Worm (Caenorhabditis elegans) whole organism, L2 larva: ENCODE measurements around the gene cbs-1.

Experiments
- F13H6.1 ChIP-seq: sonication (generic microtip); optimal IDR thresholded peaks from 2 replicates; lab custom pipeline; 2016; ENCODE audit warnings: missing genetic modification characterization, missing compliant biosample characterization
- R02D3.7 ChIP-seq: fragments of 150-350 bp; optimal IDR thresholded peaks from 2 replicates; lab custom pipeline; 2014; ENCODE audit warnings: missing biosample characterization, missing genetic modification characterization
- Y55F3AM.14 ChIP-seq: fragments of 200-800 bp; sonication (Bioruptor generic); optimal IDR thresholded peaks from 2 replicates; lab custom pipeline; 2018; ENCODE audit warnings: mild to moderate bottlenecking, missing genetic modification characterization, missing compliant biosample characterization
- ZK546.5 ChIP-seq: sonication (generic microtip); optimal IDR thresholded peaks from 2 replicates; lab custom pipeline; 2017; ENCODE audit warnings: missing biosample characterization, missing genetic modification characterization
- alr-1 ChIP-seq: fragments of 150-350 bp; optimal IDR thresholded peaks from 2 replicates; lab custom pipeline; 2014; ENCODE audit warnings: missing biosample characterization, missing genetic modification characterization
- ama-1 ChIP-seq: fragments of 150-350 bp; optimal IDR thresholded peaks from 2 replicates; lab custom pipeline; 2018; ENCODE audit warnings: inconsistent platforms
- ceh-82 ChIP-seq: fragments of 150-350 bp; optimal IDR thresholded peaks from 2 replicates; lab custom pipeline; 2014; ENCODE audit warnings: missing biosample characterization, missing genetic modification characterization
- crh-2 ChIP-seq: sonication (generic microtip); optimal IDR thresholded peaks from 2 replicates; lab custom pipeline; 2017; ENCODE audit warnings: missing biosample characterization, missing genetic modification characterization
- dmd-4 ChIP-seq: sonication (generic microtip); optimal IDR thresholded peaks from 2 replicates; lab custom pipeline; 2017; ENCODE audit warnings: missing biosample characterization, missing genetic modification characterization
- egl-27 ChIP-seq: sonication (generic microtip); optimal IDR thresholded peaks from 3 replicates; lab custom pipeline; 2017; ENCODE audit warnings: missing biosample characterization, missing genetic modification reagents, missing genetic modification characterization
- elt-1 ChIP-seq: fragments of 150-350 bp; optimal IDR thresholded peaks from 2 replicates; lab custom pipeline; 2014; ENCODE audit warnings: missing biosample characterization, missing genetic modification characterization
- elt-3 ChIP-seq: sonication (generic microtip); optimal IDR thresholded peaks from 2 replicates; lab custom pipeline; 2017; ENCODE audit warnings: missing biosample characterization, missing genetic modification characterization
- fos-1 ChIP-seq: fragments of 150-350 bp; optimal IDR thresholded peaks from 2 replicates; lab custom pipeline; 2014; ENCODE audit warnings: missing biosample characterization, missing genetic modification characterization
- gmeb-1 ChIP-seq: fragments of 150-350 bp; optimal IDR thresholded peaks from 2 replicates; lab custom pipeline; 2014; ENCODE audit warnings: missing biosample characterization, missing genetic modification characterization
- lin-11 ChIP-seq: fragments of 150-350 bp; sonication (generic microtip); optimal IDR thresholded peaks from 2 replicates; lab custom pipeline; 2014; ENCODE audit warnings: missing biosample characterization, missing genetic modification characterization, inconsistent platforms, mixed read lengths
- lin-13 ChIP-seq: fragments of 150-350 bp; optimal IDR thresholded peaks from 2 replicates; lab custom pipeline; 2014; ENCODE audit warnings: missing biosample characterization, missing genetic modification reagents, missing genetic modification characterization
- lsy-2 ChIP-seq, 2 experiments: fragments of 150-350 bp in 1 of 2; sonication (generic microtip) in 1 of 2; optimal IDR thresholded peaks; 2 replicates each; lab custom pipeline; 2014 to 2017; ENCODE audit warnings: missing biosample characterization in 2 of 2, missing genetic modification characterization in 2 of 2
- mab-5 ChIP-seq: fragments of 150-350 bp; optimal IDR thresholded peaks from 2 replicates; lab custom pipeline; 2014; ENCODE audit warnings: missing biosample characterization, missing genetic modification characterization
- mdl-1 ChIP-seq, 2 experiments: fragments of 150-350 bp in 1 of 2; sonication (generic microtip) in 1 of 2; optimal IDR thresholded peaks; 2 replicates each; lab custom pipeline; 2017; ENCODE audit warnings: missing biosample characterization in 2 of 2, missing genetic modification characterization in 2 of 2
- nhr-10 ChIP-seq: sonication (generic microtip); optimal IDR thresholded peaks from 2 replicates; lab custom pipeline; 2017; ENCODE audit warnings: missing biosample characterization, missing genetic modification characterization
- nhr-129 ChIP-seq: fragments of 150-350 bp; optimal IDR thresholded peaks from 2 replicates; lab custom pipeline; 2014; ENCODE audit warnings: missing biosample characterization, missing genetic modification characterization
- nhr-23 ChIP-seq: fragments of 150-350 bp; optimal IDR thresholded peaks from 2 replicates; lab custom pipeline; 2014; ENCODE audit warnings: missing biosample characterization, missing genetic modification reagents, missing genetic modification characterization
- nhr-25 ChIP-seq: fragments of 150-350 bp; sonication (generic microtip); optimal IDR thresholded peaks from 3 replicates; lab custom pipeline; 2014; ENCODE audit warnings: missing biosample characterization, missing genetic modification characterization
- peb-1 ChIP-seq: fragments of 150-350 bp; optimal IDR thresholded peaks from 2 replicates; lab custom pipeline; 2014; ENCODE audit warnings: missing biosample characterization, missing genetic modification characterization
- skn-1 ChIP-seq: sonication (generic microtip); optimal IDR thresholded peaks from 2 replicates; lab custom pipeline; 2017; ENCODE audit warnings: missing biosample characterization, missing genetic modification characterization
- sma-3 ChIP-seq: sonication (generic microtip); optimal IDR thresholded peaks from 2 replicates; lab custom pipeline; 2016; ENCODE audit warnings: missing genetic modification reagents, missing genetic modification characterization, missing compliant biosample characterization
- snpc-4 ChIP-seq: fragments of 150-350 bp; optimal IDR thresholded peaks from 2 replicates; lab custom pipeline; 2014; ENCODE audit warnings: missing biosample characterization, missing genetic modification characterization
- unc-39 ChIP-seq: fragments of 150-350 bp; optimal IDR thresholded peaks from 2 replicates; lab custom pipeline; 2014; ENCODE audit warnings: missing biosample characterization, missing genetic modification characterization
- unc-55 ChIP-seq: fragments of 150-350 bp; sonication (generic microtip); optimal IDR thresholded peaks from 3 replicates; lab custom pipeline; 2014; ENCODE audit warnings: missing biosample characterization, missing genetic modification reagents, missing genetic modification characterization
- unc-62 ChIP-seq: fragments of 150-350 bp; optimal IDR thresholded peaks from 2 replicates; lab custom pipeline; 2014; ENCODE audit warnings: missing biosample characterization, missing genetic modification reagents, missing genetic modification characterization
- ztf-1 ChIP-seq: fragments of 200-800 bp; sonication (Bioruptor generic); conservative IDR thresholded peaks from 2 replicates; pipeline ENCODE4 v1.3.6; 2022; ENCODE audit warnings: missing genetic modification characterization, missing compliant biosample characterization
- ztf-11 ChIP-seq: sonication (generic microtip); optimal IDR thresholded peaks from 2 replicates; lab custom pipeline; 2017; ENCODE audit warnings: missing biosample characterization, missing genetic modification characterization
- ztf-4 ChIP-seq: fragments of 150-350 bp; optimal IDR thresholded peaks from 2 replicates; lab custom pipeline; 2014; ENCODE audit warnings: missing biosample characterization, missing genetic modification characterization

The cbs-1 gene

ce11 chrX:10026347-10026746 lies 27.7 kb upstream of the cbs-1 start (continued):
- no peak for TF ChIP-seq peb-1 (tag; lab: Kevin White, UChicago)

DNA sequence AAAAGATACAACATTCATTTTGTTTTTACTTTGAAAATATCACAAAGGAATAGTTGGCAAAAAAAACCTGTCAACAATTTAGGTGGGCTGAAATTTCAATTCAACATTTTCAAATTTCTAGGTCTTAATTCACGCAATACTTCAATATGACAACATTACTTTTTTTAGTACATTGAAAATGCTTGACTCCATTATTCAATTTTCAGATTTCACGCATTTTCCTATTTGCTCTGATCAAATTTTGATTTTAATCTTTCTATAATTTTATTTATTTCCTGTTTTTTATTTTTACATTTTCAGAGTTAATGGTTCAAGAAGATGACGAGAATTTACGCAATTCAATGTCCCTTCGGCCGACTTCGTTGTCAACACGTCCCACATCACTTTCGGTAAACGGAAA lies 26.5 kb upstream of the cbs-1 start, which contains the start of gene mkk-4:
Gene mkk-4, plus strand, starts transcription at position 301 of the 400 bp plus-strand sequence.
- no peak for TF ChIP-seq nhr-10 (tag; lab: Kevin White, UChicago)
- TF ChIP-seq peb-1 (tag; lab: Kevin White, UChicago), result no peak
- no peak for TF ChIP-seq ZK546.5
- TF ChIP-seq snpc-4 (tag; lab: Kevin White, UChicago), result no peak
- TF ChIP-seq unc-62 (GFP tag; lab: Kevin White, UChicago), result no peak
- TF ChIP-seq nhr-23 (tag; lab: Kevin White, UChicago), result no peak
- no peak for TF ChIP-seq mab-5 (tag; lab: Kevin White, UChicago)
- TF ChIP-seq dmd-4 (tag; lab: Kevin White, UChicago), result no peak
- no peak for TF ChIP-seq sma-3 (GFP tag; lab: Kevin White, UChicago)
- no peak for TF ChIP-seq crh-2 (tag; lab: Kevin White, UChicago)
- no peak for TF ChIP-seq gmeb-1 (tag; lab: Kevin White, UChicago)
- TF ChIP-seq elt-1 (tag; lab: Kevin White, UChicago), result no peak
- no peak for TF ChIP-seq unc-55 (GFP tag; lab: Kevin White, UChicago)
- no peak for TF ChIP-seq R02D3.7 (tag; lab: Kevin White, UChicago)
- TF ChIP-seq nhr-25 (tag; lab: Kevin White, UChicago), result no peak
- no peak for TF ChIP-seq ceh-82 (tag; lab: Kevin White, UChicago)
- TF ChIP-seq nhr-129 (tag; lab: Kevin White, UChicago), result no peak
- TF ChIP-seq lsy-2 (tag; optimal IDR thresholded peaks at IDR 0.05; lab: Kevin White, UChicago), result no peak
- no peak for TF ChIP-seq Y55F3AM.14 (GFP tag; lab: Kevin White, UChicago)
- no peak for TF ChIP-seq ama-1

- TF ChIP-seq fos-1 (tag; lab: Kevin White, UChicago) (peak; percentile 8), peb-1 (tag; lab: Kevin White, UChicago) (no peak)
These were observed 23.2 kb upstream of the cbs-1 start, which contains the start of gene sek-6 for ce11 chrX:10030836-10031235. Gene sek-6 (plus strand): TSS chrX:10031150.

DNA sequence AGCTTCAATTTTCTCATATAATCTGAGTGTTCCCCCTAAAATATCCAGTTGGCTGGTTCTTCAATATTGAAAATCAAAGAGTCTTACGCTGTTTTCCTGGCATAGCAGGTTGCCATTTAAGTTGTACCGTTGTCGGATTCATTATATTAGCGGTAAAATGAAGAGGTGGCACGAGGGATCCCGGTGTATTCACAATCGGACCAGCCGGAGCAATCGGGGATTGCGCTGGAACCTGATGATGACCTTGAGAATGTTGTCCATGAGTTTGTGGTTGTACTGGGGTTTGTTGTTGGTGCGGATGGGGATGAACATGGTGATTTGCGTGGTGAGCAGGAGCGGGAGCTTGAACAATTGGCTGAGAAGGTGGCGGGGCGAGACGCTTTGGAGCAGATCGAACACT lies 9.6 kb upstream of the cbs-1 start:
- TF ChIP-seq ztf-11 (tag; lab: Kevin White, UChicago) (no peak), lin-13 (GFP tag; lab: Kevin White, UChicago) (no peak), mdl-1 (tag; optimal IDR thresholded peaks at IDR 0.05; lab: Kevin White, UChicago) (no peak), skn-1 (tag; lab: Kevin White, UChicago) (no peak), crh-2 (tag; lab: Kevin White, UChicago) (no peak), ZK546.5 (no peak), unc-55 (GFP tag; lab: Kevin White, UChicago) (no peak), unc-39 (tag; lab: Kevin White, UChicago) (no peak), egl-27 (no peak)
- TF ChIP-seq, all 48 proteins: peak for 0

DNA sequence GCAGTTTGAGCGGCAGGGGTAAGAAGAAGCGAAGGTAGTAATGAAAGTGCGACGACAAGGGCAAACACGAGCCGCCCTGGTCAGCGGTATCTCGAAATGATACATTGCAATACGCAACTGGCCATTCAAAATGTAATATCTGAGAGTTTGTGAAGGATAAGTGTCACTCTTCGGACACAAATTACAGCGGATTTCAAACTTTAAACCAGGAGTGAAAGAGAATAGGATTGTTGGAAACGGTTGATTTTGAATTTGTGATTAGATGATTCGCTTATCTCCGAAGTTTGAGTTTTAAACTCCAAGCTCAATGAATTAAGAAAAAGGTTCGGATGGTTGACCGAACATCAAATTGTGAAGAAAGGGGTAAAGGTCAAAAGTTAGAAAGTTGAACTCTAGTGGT lies 6.8 kb upstream of the cbs-1 start, which contains the start of gene ZC374.2:
Gene ZC374.2, minus strand, starts transcription at position 101 of the 400 bp plus-strand sequence.
- TF ChIP-seq nhr-10 (tag; lab: Kevin White, UChicago), result no peak
- no peak for TF ChIP-seq mdl-1 (tag; optimal IDR thresholded peaks at IDR 0.05; lab: Kevin White, UChicago)
- no peak for TF ChIP-seq alr-1 (tag; lab: Kevin White, UChicago)
- no peak for TF ChIP-seq nhr-129 (tag; lab: Kevin White, UChicago)
- no peak for TF ChIP-seq unc-62 (GFP tag; lab: Kevin White, UChicago)
- TF ChIP-seq snpc-4 (tag; lab: Kevin White, UChicago), result no peak
- no peak for TF ChIP-seq ztf-1
- no peak for TF ChIP-seq elt-3
- no peak for TF ChIP-seq peb-1 (tag; lab: Kevin White, UChicago)
- TF ChIP-seq R02D3.7 (tag; lab: Kevin White, UChicago), result no peak
- TF ChIP-seq gmeb-1 (tag; lab: Kevin White, UChicago), result no peak
- TF ChIP-seq nhr-25 (tag; lab: Kevin White, UChicago), result no peak
- no peak for TF ChIP-seq ztf-4 (tag; lab: Kevin White, UChicago)
- TF ChIP-seq lin-11 (tag; lab: Kevin White, UChicago), result no peak
- TF ChIP-seq, all 48 proteins: peak for 0

DNA sequence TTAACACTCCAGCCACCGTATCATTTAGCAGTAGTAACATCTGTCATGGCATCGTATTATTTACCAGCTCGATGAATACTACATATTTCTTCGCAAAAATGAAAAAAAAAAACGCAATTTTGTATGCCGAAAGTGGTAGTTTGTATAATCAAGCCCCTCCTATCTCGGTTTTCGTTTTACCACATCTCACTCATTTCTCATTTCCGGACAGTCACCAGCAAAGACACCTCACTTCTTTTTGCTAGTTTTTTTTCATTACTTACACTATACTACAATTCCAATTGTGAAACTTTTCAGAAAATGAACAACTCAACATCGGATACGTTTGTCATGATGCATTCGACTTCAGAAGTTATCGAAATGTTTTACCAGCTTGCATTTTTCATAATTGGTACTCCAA lies 4.9 kb upstream of the cbs-1 start, which contains the start of gene gnrr-3:
Gene gnrr-3, plus strand, starts transcription at position 301 of the 400 bp plus-strand sequence.
- TF ChIP-seq F13H6.1 (tag; lab: Kevin White, UChicago), result no peak
- no peak for TF ChIP-seq dmd-4 (tag; lab: Kevin White, UChicago)
- TF ChIP-seq skn-1 (tag; lab: Kevin White, UChicago), result no peak
- TF ChIP-seq unc-39 (tag; lab: Kevin White, UChicago), result no peak
- TF ChIP-seq mdl-1 (tag; optimal IDR thresholded peaks at IDR 0.05; lab: Kevin White, UChicago), result no peak
- no peak for TF ChIP-seq nhr-129 (tag; lab: Kevin White, UChicago)
